Worm (Caenorhabditis elegans) whole organism, young adult: Measurements from ENCODE around the gene Y60C6A.3.
A peak's percentile ranks its signal among the peaks of the same experiment; 100 is the strongest.

Experiments used
- B0019.2 ChIP-seq: fragments of 200-800 bp; sonication (Bioruptor generic); conservative IDR thresholded peaks from 2 replicates; pipeline ENCODE4 v1.3.6; 2022; ENCODE audit warnings: missing genetic modification reagents, missing genetic modification characterization, missing compliant biosample characterization
- B0035.1 ChIP-seq: sonication (generic microtip); optimal IDR thresholded peaks from 2 replicates; lab custom pipeline; 2016; ENCODE audit warnings: missing genetic modification characterization, mild to moderate bottlenecking, missing compliant biosample characterization, missing genotype, missing genetic modification reagents
- C17E4.6 ChIP-seq: fragments of 200-800 bp; sonication (Bioruptor generic); IDR thresholded peaks from 2 replicates; pipeline ENCODE4 v1.3.6; 2022; ENCODE audit warnings: missing genetic modification reagents, missing genetic modification characterization, missing compliant biosample characterization
- F39B2.1 ChIP-seq: fragments of 200-800 bp; sonication (Bioruptor generic); IDR thresholded peaks from 2 replicates; pipeline ENCODE4 v1.3.6; 2022; ENCODE audit warnings: missing genetic modification reagents, missing genetic modification characterization, missing compliant biosample characterization
- F52B5.7 ChIP-seq: sonication (generic microtip); optimal IDR thresholded peaks from 2 replicates; lab custom pipeline; 2016; ENCODE audit warnings: mild to moderate bottlenecking, missing genetic modification characterization, missing compliant biosample characterization
- F55B11.4 ChIP-seq: sonication (generic microtip); optimal IDR thresholded peaks from 2 replicates; lab custom pipeline; 2016; ENCODE audit warnings: missing compliant biosample characterization, missing genetic modification characterization, borderline replicate concordance; ENCODE audit not compliant: insufficient read depth
- T26A5.8 ChIP-seq: sonication (generic microtip); optimal IDR thresholded peaks from 2 replicates; lab custom pipeline; 2016; ENCODE audit warnings: missing genetic modification characterization, missing compliant biosample characterization
- Y67H2A.10 ChIP-seq: fragments of 200-800 bp; sonication (Bioruptor generic); conservative IDR thresholded peaks from 2 replicates; pipeline ENCODE4 v1.3.6; 2022; ENCODE audit warnings: missing genetic modification reagents, missing genetic modification characterization, missing compliant biosample characterization
- Y79H2A.3 ChIP-seq: fragments of 200-800 bp; sonication (Bioruptor generic); conservative IDR thresholded peaks from 2 replicates; pipeline ENCODE4 v1.3.6; 2022; ENCODE audit warnings: missing genetic modification reagents, missing genetic modification characterization, missing compliant biosample characterization
- aptf-3 ChIP-seq: fragments of 200-800 bp; sonication (Bioruptor generic); IDR thresholded peaks from 2 replicates; pipeline ENCODE4 v1.3.6; 2022; ENCODE audit warnings: missing genetic modification characterization, missing compliant biosample characterization
- ccch-3 ChIP-seq: fragments of 200-800 bp; sonication (Bioruptor generic); optimal IDR thresholded peaks from 2 replicates; lab custom pipeline; 2018; ENCODE audit warnings: mild to moderate bottlenecking, missing genetic modification characterization, missing compliant biosample characterization
- cebp-1 ChIP-seq, 2 experiments: fragments of 200-800 bp in 1 of 2; sonication (Bioruptor generic) in 1 of 2; sonication (generic microtip) in 1 of 2; IDR thresholded peaks in 1 of 2; optimal IDR thresholded peaks in 1 of 2; 2 replicates each; pipeline versions ENCODE4 v1.3.6 to Lab custom; 2017 to 2022; ENCODE audit warnings: missing compliant biosample characterization in 2 of 2, missing genetic modification characterization in 2 of 2, mild to moderate bottlenecking in 1 of 2, missing genetic modification reagents in 1 of 2, moderate library complexity in 1 of 2
- cebp-2 ChIP-seq: fragments of 200-800 bp; sonication (Bioruptor generic); IDR thresholded peaks from 2 replicates; pipeline ENCODE4 v1.3.6; 2022; ENCODE audit warnings: missing genetic modification characterization, missing compliant biosample characterization
- ceh-100 ChIP-seq: fragments of 200-800 bp; sonication (Bioruptor generic); IDR thresholded peaks from 2 replicates; pipeline ENCODE4 v1.3.6; 2022; ENCODE audit warnings: missing genetic modification reagents, missing genetic modification characterization, missing compliant biosample characterization
- ceh-58 ChIP-seq: fragments of 200-800 bp; sonication (Bioruptor generic); IDR thresholded peaks from 2 replicates; pipeline ENCODE4 v1.3.6; 2022; ENCODE audit warnings: missing genetic modification characterization, missing compliant biosample characterization
- ceh-91 ChIP-seq: fragments of 200-800 bp; sonication (Bioruptor generic); IDR thresholded peaks from 2 replicates; pipeline ENCODE4 v1.3.6; 2022; ENCODE audit warnings: missing genetic modification reagents, missing genetic modification characterization, missing compliant biosample characterization
- chd-7 ChIP-seq: sonication (generic microtip); optimal IDR thresholded peaks from 2 replicates; lab custom pipeline; 2016; ENCODE audit warnings: mild to moderate bottlenecking, missing genetic modification characterization, moderate library complexity, missing compliant biosample characterization
- die-1 ChIP-seq: sonication (generic microtip); optimal IDR thresholded peaks from 2 replicates; lab custom pipeline; 2016; ENCODE audit warnings: missing genotype, mild to moderate bottlenecking, missing genetic modification characterization, missing compliant biosample characterization
- dox-1 ChIP-seq: fragments of 200-800 bp; sonication (Bioruptor generic); IDR thresholded peaks from 2 replicates; pipeline ENCODE4 v1.3.6; 2022; ENCODE audit warnings: missing genetic modification reagents, missing genetic modification characterization, missing compliant biosample characterization
- fkh-3 ChIP-seq: sonication (generic microtip); optimal IDR thresholded peaks from 2 replicates; lab custom pipeline; 2016; ENCODE audit warnings: mild to moderate bottlenecking, missing genetic modification characterization, missing compliant biosample characterization
- hlh-26 ChIP-seq: fragments of 200-800 bp; sonication (Bioruptor generic); conservative IDR thresholded peaks from 2 replicates; pipeline ENCODE4 v1.3.6; 2022; ENCODE audit warnings: missing genetic modification reagents, missing genetic modification characterization, missing compliant biosample characterization
- hmg-20 ChIP-seq: fragments of 200-800 bp; sonication (Bioruptor generic); IDR thresholded peaks from 2 replicates; pipeline ENCODE4 v1.3.6; 2022; ENCODE audit warnings: missing genetic modification reagents, missing genetic modification characterization, missing compliant biosample characterization
- hrde-1 ChIP-seq: sonication (generic microtip); optimal IDR thresholded peaks from 2 replicates; lab custom pipeline; 2016; ENCODE audit warnings: missing genetic modification characterization, mild to moderate bottlenecking, missing compliant biosample characterization, moderate library complexity, missing genotype, missing genetic modification reagents, borderline replicate concordance
- lag-1 ChIP-seq: fragments of 200-800 bp; sonication (Bioruptor generic); IDR thresholded peaks from 2 replicates; pipeline ENCODE4 v1.3.6; 2022; ENCODE audit warnings: missing genetic modification reagents, missing genetic modification characterization, missing compliant biosample characterization
- let-607 ChIP-seq, 2 experiments: fragments of 200-800 bp in 1 of 2; sonication (Bioruptor generic) in 1 of 2; sonication (generic microtip) in 1 of 2; optimal IDR thresholded peaks; 2 replicates each; lab custom pipeline; 2016 to 2018; ENCODE audit warnings: mild to moderate bottlenecking in 2 of 2, missing compliant biosample characterization in 2 of 2, missing genetic modification characterization in 2 of 2, moderate library complexity in 2 of 2, missing genotype in 1 of 2
- lin-35 ChIP-seq, 3 experiments: fragments of 150-350 bp in 2 of 3; sonication (generic microtip) in 1 of 3; optimal IDR thresholded peaks; 2 replicates each; lab custom pipeline; 2014 to 2018; ENCODE audit warnings: missing biosample characterization in 3 of 3, missing genetic modification characterization in 3 of 3, missing genetic modification reagents in 3 of 3
- lin-40 ChIP-seq: sonication (generic microtip); optimal IDR thresholded peaks from 2 replicates; lab custom pipeline; 2016; ENCODE audit warnings: missing genetic modification characterization, mild to moderate bottlenecking, missing compliant biosample characterization, missing genotype, missing genetic modification reagents
- lsl-1 ChIP-seq: fragments of 200-800 bp; sonication (Bioruptor generic); optimal IDR thresholded peaks from 2 replicates; lab custom pipeline; 2018; ENCODE audit warnings: mild to moderate bottlenecking, missing genetic modification characterization, moderate library complexity, missing compliant biosample characterization
- lsy-27 ChIP-seq: sonication (generic microtip); optimal IDR thresholded peaks from 2 replicates; lab custom pipeline; 2017; ENCODE audit warnings: missing genetic modification characterization, mild to moderate bottlenecking, missing compliant biosample characterization, antibody characterized with exemption, missing genotype, borderline replicate concordance; ENCODE audit not compliant: insufficient read depth
- mel-28 ChIP-seq: sonication (generic microtip); optimal IDR thresholded peaks from 2 replicates; lab custom pipeline; 2016; ENCODE audit warnings: borderline replicate concordance, mild to moderate bottlenecking, missing genetic modification characterization, missing compliant biosample characterization
- nfya-1 ChIP-seq: sonication (generic microtip); optimal IDR thresholded peaks from 2 replicates; lab custom pipeline; 2017; ENCODE audit warnings: antibody characterized with exemption, missing compliant biosample characterization, missing genetic modification characterization, borderline replicate concordance; ENCODE audit not compliant: insufficient read depth
- nfya-2 ChIP-seq: fragments of 200-800 bp; sonication (Bioruptor generic); IDR thresholded peaks from 2 replicates; pipeline ENCODE4 v1.3.6; 2022; ENCODE audit warnings: missing genetic modification reagents, missing genetic modification characterization, missing compliant biosample characterization
- nfyb-1 ChIP-seq: fragments of 200-800 bp; sonication (Bioruptor generic); IDR thresholded peaks from 2 replicates; pipeline ENCODE4 v1.3.6; 2022; ENCODE audit warnings: missing genetic modification reagents, missing genetic modification characterization, missing compliant biosample characterization
- nhr-120 ChIP-seq: fragments of 200-800 bp; sonication (Bioruptor generic); IDR thresholded peaks from 2 replicates; pipeline ENCODE4 v1.3.6; 2022; ENCODE audit warnings: missing genetic modification characterization, missing compliant biosample characterization
- nhr-27 ChIP-seq: fragments of 200-800 bp; sonication (Bioruptor generic); optimal IDR thresholded peaks from 2 replicates; lab custom pipeline; 2018; ENCODE audit warnings: mild to moderate bottlenecking, missing genetic modification characterization, moderate library complexity, missing compliant biosample characterization
- pbrm-1 ChIP-seq: fragments of 200-800 bp; sonication (Bioruptor generic); IDR thresholded peaks from 2 replicates; pipeline ENCODE4 v1.3.6; 2022; ENCODE audit warnings: missing genetic modification reagents, missing genetic modification characterization, missing compliant biosample characterization
- rcor-1 ChIP-seq: fragments of 200-800 bp; sonication (Bioruptor generic); IDR thresholded peaks from 2 replicates; pipeline ENCODE4 v1.3.6; 2022; ENCODE audit warnings: missing genetic modification reagents, missing genetic modification characterization, missing compliant biosample characterization
- rpc-1 ChIP-seq, 2 experiments: fragments of 150-350 bp in 1 of 2; sonication (generic microtip) in 1 of 2; optimal IDR thresholded peaks; 2 replicates each; lab custom pipeline; 2014 to 2018; ENCODE audit warnings: missing biosample characterization in 1 of 2, missing genetic modification characterization in 1 of 2, missing genetic modification reagents in 1 of 2, missing genotype in 1 of 2
- sdz-38 ChIP-seq: sonication (generic microtip); optimal IDR thresholded peaks from 2 replicates; lab custom pipeline; 2016; ENCODE audit warnings: missing genotype, missing genetic modification characterization, missing compliant biosample characterization
- sea-2 ChIP-seq: fragments of 200-800 bp; sonication (Bioruptor generic); IDR thresholded peaks from 2 replicates; pipeline ENCODE4 v1.3.6; 2022; ENCODE audit warnings: missing genetic modification characterization, missing compliant biosample characterization
- snpc-3.4 ChIP-seq: sonication (generic microtip); optimal IDR thresholded peaks from 2 replicates; lab custom pipeline; 2017; ENCODE audit warnings: missing genetic modification characterization, mild to moderate bottlenecking, missing compliant biosample characterization, antibody characterized with exemption, moderate library complexity, missing genotype, missing genetic modification reagents
- zfh-2 ChIP-seq: fragments of 200-800 bp; sonication (Bioruptor generic); conservative IDR thresholded peaks from 2 replicates; pipeline ENCODE4 v1.3.6; 2022; ENCODE audit warnings: missing genetic modification reagents, missing genetic modification characterization, missing compliant biosample characterization
- zim-3 ChIP-seq: sonication (generic microtip); optimal IDR thresholded peaks from 2 replicates; lab custom pipeline; 2017; ENCODE audit warnings: mild to moderate bottlenecking, missing genetic modification characterization, moderate library complexity, missing compliant biosample characterization
- ztf-18 ChIP-seq: sonication (generic microtip); optimal IDR thresholded peaks from 2 replicates; lab custom pipeline; 2016; ENCODE audit warnings: missing genotype, mild to moderate bottlenecking, missing genetic modification characterization, missing compliant biosample characterization
- ztf-22 ChIP-seq: fragments of 200-800 bp; sonication (Bioruptor generic); optimal IDR thresholded peaks from 2 replicates; lab custom pipeline; 2018; ENCODE audit warnings: mild to moderate bottlenecking, missing genetic modification characterization, moderate library complexity, missing compliant biosample characterization

The Y60C6A.3 gene

ce11 chrV:4823683-4824391, 38.2 kb downstream of the Y60C6A.3 start (continued):
- TF ChIP-seq mel-28 (tag; lab: Kevin White, UChicago) (no peak), lsl-1 (GFP tag; lab: Kevin White, UChicago) (peak; percentile 1), ztf-18 (no peak), nhr-27 (tag; lab: Kevin White, UChicago) (no peak), chd-7 (tag; lab: Kevin White, UChicago) (peak; percentile 69), lsy-27 (tag; lab: Kevin White, UChicago) (no peak), lin-40 (tag; lab: Kevin White, UChicago) (peak; percentile 66), nfya-1 (tag; lab: Kevin White, UChicago) (no peak), nhr-120 (GFP tag; lab: Robert Waterston, UW) (no peak), F52B5.7 (peak; percentile 74), dox-1 (GFP tag; lab: Robert Waterston, UW) (no peak), lag-1 (GFP tag; lab: Robert Waterston, UW) (no peak), ztf-22 (GFP tag; lab: Kevin White, UChicago) (no peak), ccch-3 (GFP tag; lab: Kevin White, UChicago) (peak; percentile 33), Y79H2A.3 (GFP tag; lab: Robert Waterston, UW) (no peak), zfh-2 (no peak), hmg-20 (no peak), B0035.1 (tag; lab: Kevin White, UChicago) (no peak), sdz-38 (no peak), sea-2 (GFP tag; lab: Robert Waterston, UW) (no peak), fkh-3 (peak; percentile 48), nfyb-1 (peak; percentile 85), hlh-26 (GFP tag; lab: Robert Waterston, UW) (no peak), ceh-91 (GFP tag; lab: Robert Waterston, UW) (no peak), aptf-3 (GFP tag; lab: Robert Waterston, UW) (peak; percentile 46; the same call in 1 of the 2 replicates), Y67H2A.10 (GFP tag; lab: Robert Waterston, UW) (no peak), cebp-1 (GFP tag; IDR thresholded peaks at IDR 0.05; lab: Robert Waterston, UW) (peak; percentile 80), cebp-1 (tag; optimal IDR thresholded peaks at IDR 0.05; lab: Kevin White, UChicago) (peak; percentile 96), ceh-100 (no peak), lin-35 (GFP tag; optimal IDR thresholded peaks at IDR 0.05; lab: Kevin White, UChicago) (peak in 1 of 3 experiments; percentile 3), zim-3 (tag; lab: Kevin White, UChicago) (peak; percentile 84), ceh-58 (GFP tag; lab: Robert Waterston, UW) (no peak), snpc-3.4 (tag; lab: Kevin White, UChicago) (no peak), cebp-2 (no peak), die-1 (peak; percentile 43), T26A5.8 (peak; percentile 32), hrde-1 (peak; percentile 62), nfya-2 (GFP tag; lab: Robert Waterston, UW) (no peak), rpc-1 (optimal IDR thresholded peaks at IDR 0.05; lab: Kevin White, UChicago) (no peak), rpc-1 (tag; optimal IDR thresholded peaks at IDR 0.05; lab: Kevin White, UChicago) (no peak), let-607 (tag; optimal IDR thresholded peaks at IDR 0.05; lab: Kevin White, UChicago) (peak in 1 of 2 experiments; percentile 60), C17E4.6 (no peak), B0019.2 (GFP tag; lab: Robert Waterston, UW) (no peak), F39B2.1 (GFP tag; lab: Robert Waterston, UW) (no peak), F55B11.4 (tag; lab: Kevin White, UChicago) (no peak), pbrm-1 (GFP tag; lab: Robert Waterston, UW) (peak; percentile 48), rcor-1 (GFP tag; lab: Robert Waterston, UW) (no peak)
